Worm (Caenorhabditis elegans): ENCODE measurements around the gene cpg-8.

ce11 chrV:4707646-4708045 lies 15.4 kb upstream of the cpg-8 start:
- no peak for TF ChIP-seq fkh-10 (GFP tag; optimal IDR thresholded peaks at IDR 0.05)
- TF ChIP-seq nhr-28 (tag; optimal IDR thresholded peaks at IDR 0.05): no peak
- no peak for TF ChIP-seq snpc-4 (tag; optimal IDR thresholded peaks at IDR 0.05)
- TF ChIP-seq ZK546.5 (tag; optimal IDR thresholded peaks at IDR 0.05): no peak
- no peak for TF ChIP-seq lin-39 (tag; optimal IDR thresholded peaks at IDR 0.05)
- no peak for TF ChIP-seq nhr-12 (tag; optimal IDR thresholded peaks at IDR 0.05)
- no peak for TF ChIP-seq ama-1 (optimal IDR thresholded peaks at IDR 0.05)
- TF ChIP-seq ceh-82 (tag; optimal IDR thresholded peaks at IDR 0.05): no peak
- TF ChIP-seq nhr-11 (tag; optimal IDR thresholded peaks at IDR 0.05): no peak
- no peak for TF ChIP-seq nhr-77 (tag; optimal IDR thresholded peaks at IDR 0.05)
- TF ChIP-seq tbx-2 (tag; optimal IDR thresholded peaks at IDR 0.05): no peak
- TF ChIP-seq R02D3.7 (tag; optimal IDR thresholded peaks at IDR 0.05): no peak

Data from whole organism, L3 larva.